Worm (Caenorhabditis elegans) whole organism, midembryonic: ENCODE measurements around the gene Y8A9A.2.

Experiments
- T22C8.4 ChIP-seq: fragments of 200-800 bp; sonication (Bioruptor generic); IDR thresholded peaks from 2 replicates; pipeline ENCODE4 v1.3.6; 2022; ENCODE audit warnings: missing genetic modification characterization, missing compliant biosample characterization
- cog-1 ChIP-seq: sonication (generic microtip); optimal IDR thresholded peaks from 2 replicates; lab custom pipeline; 2016; ENCODE audit warnings: missing genetic modification characterization, missing compliant biosample characterization
- flt-1 ChIP-seq: fragments of 200-800 bp; sonication (Bioruptor generic); IDR thresholded peaks from 2 replicates; pipeline ENCODE4 v1.3.6; 2022; ENCODE audit warnings: missing genetic modification characterization, missing compliant biosample characterization
- klf-2 ChIP-seq: fragments of 200-800 bp; sonication (Bioruptor generic); conservative IDR thresholded peaks from 2 replicates; pipeline ENCODE4 v1.3.6; 2022; ENCODE audit warnings: missing genetic modification reagents, missing genetic modification characterization, missing compliant biosample characterization
- med-1 ChIP-seq: sonication (generic microtip); optimal IDR thresholded peaks from 2 replicates; lab custom pipeline; 2017; ENCODE audit warnings: missing genetic modification characterization, mild to moderate bottlenecking, missing compliant biosample characterization, antibody characterized with exemption, missing genetic modification reagents; ENCODE audit not compliant: insufficient read depth
- ref-1 ChIP-seq: fragments of 200-800 bp; sonication (Bioruptor generic); conservative IDR thresholded peaks from 2 replicates; pipeline ENCODE4 v1.3.6; 2022; ENCODE audit warnings: missing genetic modification reagents, missing genetic modification characterization, missing compliant biosample characterization
- tab-1 ChIP-seq: fragments of 200-800 bp; sonication (Bioruptor generic); IDR thresholded peaks from 2 replicates; pipeline ENCODE4 v1.3.6; 2022; ENCODE audit warnings: missing genetic modification characterization, missing compliant biosample characterization
- ztf-23 ChIP-seq: fragments of 200-800 bp; sonication (Bioruptor generic); IDR thresholded peaks from 2 replicates; pipeline ENCODE4 v1.3.6; 2022; ENCODE audit warnings: missing genetic modification reagents, missing genetic modification characterization, missing compliant biosample characterization
- ztf-29 ChIP-seq: fragments of 200-800 bp; sonication (Bioruptor generic); IDR thresholded peaks from 2 replicates; pipeline ENCODE4 v1.3.6; 2022; ENCODE audit warnings: missing genetic modification reagents, missing genetic modification characterization, missing compliant biosample characterization

Y8A9A.2 gene

DNA sequence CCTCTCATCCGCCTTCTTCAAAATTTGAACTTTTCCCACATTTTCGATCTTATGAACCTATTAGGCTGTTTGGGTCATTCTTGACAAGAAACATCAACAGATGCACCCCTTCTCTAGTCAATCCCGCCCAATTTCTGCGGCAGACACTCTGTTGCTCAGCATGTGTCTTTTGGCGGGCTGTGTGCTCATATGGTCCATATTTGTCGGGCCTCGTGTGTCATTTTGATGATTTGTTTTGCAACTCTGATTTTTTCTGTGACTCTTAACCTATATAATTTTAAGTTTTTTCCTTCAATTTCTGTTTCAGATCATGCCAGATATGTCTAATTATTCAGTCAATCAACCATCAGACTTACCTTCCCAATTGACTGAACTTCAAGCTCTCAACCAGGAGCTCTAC is 8.3 kb upstream of the Y8A9A.2 start, which contains the start of gene T24E12.13:
Gene T24E12.13 (plus strand): TSS at position 301 of the 400 bp plus-strand sequence.
- no peak for TF ChIP-seq med-1 (GFP tag; lab: Kevin White, UChicago)
- no peak for TF ChIP-seq cog-1
- no peak for TF ChIP-seq T22C8.4 (GFP tag; lab: Robert Waterston, UW)
- no peak for TF ChIP-seq klf-2 (GFP tag; lab: Robert Waterston, UW)
- no peak for TF ChIP-seq ref-1 (GFP tag; lab: Robert Waterston, UW)
- no peak for TF ChIP-seq flt-1
- no peak for TF ChIP-seq tab-1
- TF ChIP-seq ztf-29 (GFP tag; lab: Robert Waterston, UW) = no peak
- no peak for TF ChIP-seq ztf-23 (GFP tag; lab: Robert Waterston, UW)

DNA sequence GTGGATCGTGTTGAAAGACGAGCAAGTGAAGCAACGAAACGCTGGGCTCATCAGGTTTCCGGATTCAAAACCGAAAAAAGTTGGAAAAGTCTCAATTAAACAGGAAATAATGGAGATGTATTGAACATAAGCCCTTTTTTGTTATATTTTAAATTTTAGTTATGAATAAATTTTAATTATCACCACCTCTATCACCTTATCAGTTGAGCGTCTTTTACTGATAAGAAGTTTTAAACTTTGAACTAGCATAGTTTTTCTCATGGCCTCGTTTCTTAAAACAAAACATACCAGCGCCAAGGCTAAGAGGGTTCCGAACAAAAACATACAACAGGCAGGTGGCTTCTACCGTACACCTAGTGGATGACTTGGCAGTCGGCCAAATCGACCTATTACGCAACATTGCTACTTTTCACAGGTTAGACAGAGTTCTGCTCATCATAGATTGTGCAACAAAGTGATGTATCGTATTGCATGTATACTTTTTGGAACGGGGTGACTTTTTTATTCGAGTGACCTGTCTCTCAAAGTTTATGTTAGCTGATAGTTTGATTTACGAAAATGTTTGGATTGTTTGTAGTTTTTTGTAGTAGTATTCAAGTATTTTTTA is 7.0 kb upstream of the Y8A9A.2 start:
- TF ChIP-seq flt-1 (no peak), ztf-29 (GFP tag; lab: Robert Waterston, UW) (no peak), tab-1 (no peak), klf-2 (GFP tag; lab: Robert Waterston, UW) (no peak), ztf-23 (GFP tag; lab: Robert Waterston, UW) (no peak), ref-1 (GFP tag; lab: Robert Waterston, UW) (no peak), T22C8.4 (GFP tag; lab: Robert Waterston, UW) (no peak)

DNA sequence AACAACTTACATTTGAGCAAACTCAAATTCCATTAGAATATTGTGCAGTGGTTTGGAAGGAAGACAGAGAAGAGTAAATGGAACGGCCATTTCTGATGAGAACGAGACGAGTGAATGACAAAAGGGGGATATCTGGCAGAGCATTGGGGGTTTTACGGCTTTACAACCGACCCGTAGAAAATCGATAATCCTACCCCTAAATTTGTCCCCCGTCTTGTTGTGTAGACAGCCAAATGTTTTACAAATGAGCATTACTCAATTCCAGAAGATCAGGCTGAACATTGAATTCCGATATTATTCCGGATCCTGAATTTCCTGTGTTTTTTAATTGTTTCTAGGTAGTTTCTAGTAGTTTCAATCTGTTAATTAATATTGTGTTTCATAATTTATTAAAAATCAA is 2.1 kb upstream of the Y8A9A.2 start, which contains the start of gene fbxb-99:
Gene fbxb-99 (minus strand): TSS at position 101 of the 400 bp plus-strand sequence.
- TF ChIP-seq cog-1 (no peak), ztf-29 (GFP tag; lab: Robert Waterston, UW) (no peak), klf-2 (GFP tag; lab: Robert Waterston, UW) (no peak), T22C8.4 (GFP tag; lab: Robert Waterston, UW) (no peak)

DNA sequence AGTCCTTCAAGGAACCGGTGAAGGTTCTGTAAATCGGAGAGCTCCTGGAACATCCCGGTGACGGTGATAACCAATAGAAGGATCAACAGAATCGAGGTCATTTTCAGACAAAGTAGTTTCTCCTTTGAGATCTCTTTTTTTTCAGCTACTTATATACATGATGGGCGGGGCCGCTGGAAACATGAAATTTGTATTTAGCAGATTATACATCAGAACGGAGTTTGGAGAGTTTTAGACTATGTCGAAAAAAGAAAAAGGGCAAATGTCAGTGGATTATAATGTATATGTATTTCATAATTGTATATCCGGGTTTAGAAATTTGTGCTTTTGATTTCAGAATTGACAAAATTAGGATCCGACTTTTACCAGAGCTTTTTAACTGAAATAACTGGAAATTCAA is 7.8 kb downstream of the Y8A9A.2 start, which contains the start of gene ins-32:
Gene ins-32 (minus strand): TSS at position 101 of the 400 bp plus-strand sequence.
- TF ChIP-seq cog-1 (no peak), ref-1 (GFP tag; lab: Robert Waterston, UW) (no peak), med-1 (GFP tag; lab: Kevin White, UChicago) (no peak), tab-1 (no peak), ztf-29 (GFP tag; lab: Robert Waterston, UW) (no peak), flt-1 (no peak)

DNA sequence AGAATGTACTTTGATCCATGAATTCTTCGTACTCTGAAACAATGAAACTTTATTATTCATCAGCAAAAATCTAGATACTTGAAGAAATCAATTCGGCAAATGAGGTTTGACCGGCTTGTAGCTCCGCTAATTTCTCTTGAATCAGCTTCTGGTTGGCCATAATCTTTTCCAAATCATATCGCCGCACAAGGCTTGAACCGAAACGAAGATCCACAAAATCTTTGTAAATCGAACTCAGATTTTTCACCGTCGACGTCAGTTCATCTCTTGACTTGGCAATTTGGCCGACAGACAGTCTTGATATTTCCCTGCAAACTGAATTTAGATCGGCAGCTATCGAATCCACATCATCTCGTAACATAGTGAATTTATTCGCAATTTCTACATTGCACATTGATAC is 10.1 kb downstream of the Y8A9A.2 start:
- TF ChIP-seq ztf-23 (GFP tag; lab: Robert Waterston, UW) (no peak), T22C8.4 (GFP tag; lab: Robert Waterston, UW) (no peak), cog-1 (no peak), ref-1 (GFP tag; lab: Robert Waterston, UW) (no peak), ztf-29 (GFP tag; lab: Robert Waterston, UW) (no peak), klf-2 (GFP tag; lab: Robert Waterston, UW) (no peak), tab-1 (no peak), flt-1 (no peak), med-1 (GFP tag; lab: Kevin White, UChicago) (no peak)

DNA sequence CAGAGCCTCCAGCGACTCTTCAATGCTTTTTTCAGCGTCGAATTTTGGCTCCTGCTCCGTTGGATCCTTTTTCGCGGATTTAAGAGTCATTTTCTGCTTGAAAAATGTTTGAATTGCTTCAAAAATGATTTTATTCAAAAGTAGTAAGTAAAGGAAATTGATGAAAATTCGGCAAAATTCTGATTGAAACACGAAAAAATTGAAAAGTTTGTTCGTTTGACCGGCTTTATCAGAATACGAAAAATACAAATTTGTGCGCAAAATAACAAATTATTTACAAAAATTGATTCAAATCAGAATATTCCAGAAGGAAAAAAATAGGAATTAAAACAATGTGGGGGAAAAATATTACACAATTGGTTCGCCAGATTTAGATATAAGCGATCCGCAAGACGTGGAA is 11.5 kb downstream of the Y8A9A.2 start, which contains the start of gene F54D10.4:
Gene F54D10.4 (minus strand): TSS at position 101 of the 400 bp plus-strand sequence.
- TF ChIP-seq ref-1 (GFP tag; lab: Robert Waterston, UW) (no peak), ztf-29 (GFP tag; lab: Robert Waterston, UW) (no peak), klf-2 (GFP tag; lab: Robert Waterston, UW) (no peak), med-1 (GFP tag; lab: Kevin White, UChicago) (no peak), ztf-23 (GFP tag; lab: Robert Waterston, UW) (no peak), tab-1 (no peak), flt-1 (no peak), cog-1 (no peak), T22C8.4 (GFP tag; lab: Robert Waterston, UW) (no peak)

DNA sequence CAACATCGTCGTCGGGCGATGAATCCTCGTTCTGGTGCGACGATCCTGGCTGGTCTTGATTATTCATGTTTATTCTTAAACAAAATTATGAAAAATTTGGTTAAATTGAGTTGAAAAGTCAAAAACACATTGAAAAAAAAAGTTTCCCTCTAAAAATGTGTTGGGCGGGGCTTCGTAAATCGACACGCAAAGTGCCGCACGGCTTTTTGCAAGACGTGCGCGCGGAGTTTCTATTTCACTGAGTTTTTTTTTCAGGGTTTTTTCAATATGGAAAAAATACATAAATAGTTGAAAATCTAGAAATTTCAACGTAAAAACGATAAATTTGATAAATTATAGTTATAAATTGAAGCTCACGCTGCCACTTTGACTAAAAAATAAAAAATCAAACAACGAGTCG is 12.7 kb downstream of the Y8A9A.2 start, which contains the start of gene F54D10.5:
Gene F54D10.5 (minus strand): TSS at position 74 of the 400 bp plus-strand sequence.
- 0 out of 2 replicates have a peak, but pooled peaks have one; percentile 18 for TF ChIP-seq flt-1
- TF ChIP-seq T22C8.4 (GFP tag; lab: Robert Waterston, UW) = no peak
- TF ChIP-seq ref-1 (GFP tag; lab: Robert Waterston, UW) = no peak
- peak; percentile 50; the same call in 1 of the 2 replicates for TF ChIP-seq ztf-23 (GFP tag; lab: Robert Waterston, UW)
- no peak for TF ChIP-seq tab-1
- peak; percentile 65 for TF ChIP-seq med-1 (GFP tag; lab: Kevin White, UChicago)
- no peak for TF ChIP-seq klf-2 (GFP tag; lab: Robert Waterston, UW)
- no peak for TF ChIP-seq cog-1
- TF ChIP-seq ztf-29 (GFP tag; lab: Robert Waterston, UW) = no peak

DNA sequence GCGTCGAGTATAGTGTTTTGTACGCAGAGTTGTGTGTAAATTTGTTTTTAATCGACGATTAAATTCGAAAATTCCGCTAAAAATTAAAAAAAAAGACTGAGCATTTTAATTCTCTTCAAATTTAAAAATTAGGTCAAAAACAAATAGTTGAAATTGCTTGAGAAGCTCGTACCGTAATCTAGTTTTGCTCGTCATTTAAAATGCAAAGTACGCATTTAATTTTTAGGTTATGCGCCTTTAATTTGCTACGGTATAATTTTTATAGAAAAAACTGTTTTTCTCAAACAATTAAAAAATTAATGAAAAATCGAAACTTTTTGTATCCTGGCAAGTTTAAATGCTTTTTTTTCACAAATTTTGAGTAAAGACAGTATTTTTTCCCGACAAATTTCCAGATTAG is 13.2 kb downstream of the Y8A9A.2 start:
- TF ChIP-seq klf-2 (GFP tag; lab: Robert Waterston, UW) (no peak), ztf-23 (GFP tag; lab: Robert Waterston, UW) (no peak), med-1 (GFP tag; lab: Kevin White, UChicago) (no peak), ztf-29 (GFP tag; lab: Robert Waterston, UW) (no peak), ref-1 (GFP tag; lab: Robert Waterston, UW) (no peak), T22C8.4 (GFP tag; lab: Robert Waterston, UW) (no peak), tab-1 (no peak), flt-1 (no peak), cog-1 (no peak)

DNA sequence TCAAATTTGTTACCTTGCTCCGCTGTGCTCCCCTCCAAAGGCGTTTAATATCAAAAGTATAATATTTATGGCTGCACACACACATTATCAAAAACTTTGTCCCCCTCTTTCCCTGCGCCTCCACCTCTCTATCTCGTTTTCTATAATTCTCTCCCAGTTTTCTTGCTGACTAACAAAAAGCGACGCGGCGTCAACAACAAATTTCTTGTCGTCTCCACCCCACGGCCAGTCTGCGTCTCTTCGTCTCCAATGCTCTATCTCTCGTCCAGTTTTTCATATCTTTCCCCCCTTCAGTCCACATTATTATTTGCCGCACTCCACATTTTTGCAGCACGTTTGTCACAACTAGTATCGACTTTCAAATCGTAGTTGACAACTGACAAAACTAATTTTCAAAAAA is 15.1 kb downstream of the Y8A9A.2 start:
- TF ChIP-seq cog-1 (peak; percentile 54), flt-1 (no peak), med-1 (GFP tag; lab: Kevin White, UChicago) (no peak)

DNA sequence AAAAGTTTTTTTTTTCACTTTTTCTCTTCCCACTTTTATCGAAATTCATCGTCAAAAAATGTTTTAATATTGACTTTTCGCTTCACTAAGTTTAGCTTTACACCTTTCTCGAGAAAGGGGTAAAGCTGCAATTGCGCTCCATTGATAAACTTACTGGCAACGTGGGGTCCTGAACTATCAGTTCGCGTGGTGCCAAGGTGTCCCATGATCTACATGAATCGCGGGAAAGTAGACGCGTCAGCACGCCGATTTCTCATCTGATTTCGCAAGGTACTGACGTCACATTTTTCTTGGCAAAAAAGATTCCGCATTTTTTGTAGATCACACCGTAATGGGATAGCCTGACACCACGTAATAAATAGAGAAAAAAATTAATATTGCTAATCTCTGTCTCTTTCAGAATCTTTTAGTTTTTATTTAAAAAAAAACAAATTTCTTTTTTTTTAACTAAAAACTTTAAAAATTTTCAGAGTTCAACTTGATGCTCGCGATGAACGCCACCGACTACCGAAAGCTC is 16.5 kb downstream of the Y8A9A.2 start, which contains the start of gene lido-15:
Gene lido-15 (plus strand): TSS at position 467 of the 517 bp plus-strand sequence.
- TF ChIP-seq ztf-29 (GFP tag; lab: Robert Waterston, UW) (no peak), ref-1 (GFP tag; lab: Robert Waterston, UW) (no peak), tab-1 (no peak), ztf-23 (GFP tag; lab: Robert Waterston, UW) (no peak), flt-1 (no peak), klf-2 (GFP tag; lab: Robert Waterston, UW) (no peak), T22C8.4 (GFP tag; lab: Robert Waterston, UW) (no peak), med-1 (GFP tag; lab: Kevin White, UChicago) (no peak), cog-1 (no peak)
